2 fruit fly cellular contexts compared by ENCODE assay signal in the genomic region with DNA sequence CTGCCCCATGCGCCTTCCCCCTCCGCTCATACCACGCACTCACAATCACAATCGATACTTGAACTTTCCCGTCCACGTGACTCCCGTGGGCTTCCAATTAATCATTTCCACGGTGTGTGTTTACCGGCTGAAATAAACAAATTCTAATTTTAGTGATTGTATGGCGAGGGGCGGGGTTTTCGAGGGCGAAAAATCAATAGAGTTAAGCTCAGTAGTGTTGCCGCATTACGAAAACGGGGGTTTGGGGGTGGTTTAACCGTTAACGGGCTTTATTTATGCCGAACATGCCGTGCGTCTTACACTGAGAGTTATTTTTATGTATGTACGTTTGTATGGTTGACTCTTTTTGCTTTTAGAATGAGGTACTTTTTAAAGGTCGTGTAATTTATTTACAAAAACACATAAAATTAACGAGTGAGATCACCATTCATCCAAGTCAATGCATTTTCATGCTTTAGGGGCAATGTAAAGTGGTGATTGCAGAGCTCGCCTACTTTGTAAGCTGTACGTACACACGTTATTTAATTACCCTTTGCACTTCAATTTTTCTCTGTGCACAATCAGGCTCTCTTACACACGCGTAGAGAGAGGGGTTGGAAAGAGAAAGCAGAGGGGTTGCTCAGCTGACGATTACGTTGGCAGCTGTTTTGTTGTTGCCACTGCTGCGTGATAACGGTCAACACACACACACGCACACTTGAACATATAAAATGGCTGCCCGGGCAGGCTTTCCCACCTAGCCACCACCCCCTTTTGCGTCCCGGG.
TF ChIP-seq lines count a peak whose summit lies in the region.

No protein-coding gene starts in this region.

TF ChIP-seq in whole organism, embryonic, 481 proteins besides CTCF, POLR2A, EP300 and RAD21 (continued from another document and continues in another):
- peak; percentile 70 for TF ChIP-seq CG15514 (GFP tag; optimal IDR thresholded peaks at IDR 0.05; lab: Kevin White, UChicago)
- TF ChIP-seq Trl (optimal IDR thresholded peaks at IDR 0.05; lab: Kevin White, UChicago) = peak in 1 of 2 experiments; percentile 43
- peak; percentile 86 for TF ChIP-seq Trl (GFP tag; optimal IDR thresholded peaks at IDR 0.05; lab: Kevin White, UChicago)
- TF ChIP-seq CG2120 (GFP tag; optimal IDR thresholded peaks at IDR 0.05; lab: Kevin White, UChicago) = peak; percentile 92
- TF ChIP-seq Oaz (GFP tag; IDR thresholded peaks at IDR 0.05; lab: Robert Waterston, UW) = no peak
- TF ChIP-seq Ptx1 (GFP tag; IDR thresholded peaks at IDR 0.05; lab: Robert Waterston, UW) = no peak
- no peak for TF ChIP-seq CG17361 (GFP tag; IDR thresholded peaks at IDR 0.05; lab: Robert Waterston, UW)
- peak; percentile 16 for TF ChIP-seq TFAM (GFP tag; optimal IDR thresholded peaks at IDR 0.05; lab: Kevin White, UChicago)
- peak; percentile 89 for TF ChIP-seq CG13624 (GFP tag; optimal IDR thresholded peaks at IDR 0.05; lab: Kevin White, UChicago)
- peak; percentile 74 for TF ChIP-seq NK7.1 (GFP tag; optimal IDR thresholded peaks at IDR 0.05; lab: Kevin White, UChicago)
- peak; percentile 69 for TF ChIP-seq gro (GFP tag; optimal IDR thresholded peaks at IDR 0.05; lab: Kevin White, UChicago)
- TF ChIP-seq CG30020 (tag; optimal IDR thresholded peaks at IDR 0.05; lab: Kevin White, UChicago) = peak; percentile 62
- TF ChIP-seq CG10979 (tag; optimal IDR thresholded peaks at IDR 0.05; lab: Kevin White, UChicago) = peak; percentile 83
- TF ChIP-seq CG7372 (GFP tag; IDR thresholded peaks at IDR 0.05; lab: Robert Waterston, UW) = no peak
- no peak for TF ChIP-seq jing (GFP tag; optimal IDR thresholded peaks at IDR 0.05; lab: Kevin White, UChicago)
- peak; percentile 84 for TF ChIP-seq CG16815 (GFP tag; optimal IDR thresholded peaks at IDR 0.05; lab: Kevin White, UChicago)
- TF ChIP-seq pum (GFP tag; optimal IDR thresholded peaks at IDR 0.05; lab: Kevin White, UChicago) = peak; percentile 83
- peak; percentile 87 for TF ChIP-seq fu2 (GFP tag; optimal IDR thresholded peaks at IDR 0.05; lab: Kevin White, UChicago)
- peak; percentile 75 for TF ChIP-seq CG14710 (tag; optimal IDR thresholded peaks at IDR 0.05; lab: Kevin White, UChicago)
- TF ChIP-seq CG7839 (tag; optimal IDR thresholded peaks at IDR 0.05; lab: Kevin White, UChicago) = peak; percentile 92
- peak; percentile 37 for TF ChIP-seq p53 (GFP tag; optimal IDR thresholded peaks at IDR 0.05; lab: Kevin White, UChicago)
- TF ChIP-seq CG31441 (GFP tag; IDR thresholded peaks at IDR 0.05; lab: Robert Waterston, UW) = no peak
- TF ChIP-seq CG14441 (GFP tag; IDR thresholded peaks at IDR 0.05; lab: Robert Waterston, UW) = no peak
- peak; percentile 67 for TF ChIP-seq trem (tag; optimal IDR thresholded peaks at IDR 0.05; lab: Kevin White, UChicago)
- peak; percentile 97 for TF ChIP-seq Med (GFP tag; lab: Kevin White, UChicago)
- TF ChIP-seq Adf1 (GFP tag; IDR thresholded peaks at IDR 0.05; lab: Robert Waterston, UW) = no peak
- no peak for TF ChIP-seq CG16813 (GFP tag; IDR thresholded peaks at IDR 0.05; lab: Robert Waterston, UW; ENCODE audit: partially characterized antibody)
- TF ChIP-seq caup (GFP tag; optimal IDR thresholded peaks at IDR 0.05; lab: Kevin White, UChicago; ENCODE audit: severe bottlenecking) = peak; percentile 89
- peak; percentile 76 for TF ChIP-seq CG18476 (GFP tag; optimal IDR thresholded peaks at IDR 0.05; lab: Kevin White, UChicago)
- peak; percentile 52 for TF ChIP-seq kni (GFP tag; optimal IDR thresholded peaks at IDR 0.05; lab: Kevin White, UChicago)
- no peak for TF ChIP-seq Xrp1 (GFP tag; IDR thresholded peaks at IDR 0.05; lab: Robert Waterston, UW)
- peak; percentile 88 for TF ChIP-seq CG11504 (tag; optimal IDR thresholded peaks at IDR 0.05; lab: Kevin White, UChicago)
- no peak for TF ChIP-seq ken (GFP tag; IDR thresholded peaks at IDR 0.05; lab: Robert Waterston, UW)
- TF ChIP-seq CG11560 (tag; IDR thresholded peaks at IDR 0.05; lab: Robert Waterston, UW) = no peak
- no peak for TF ChIP-seq ara (GFP tag; IDR thresholded peaks at IDR 0.05; lab: Robert Waterston, UW)
- no peak for TF ChIP-seq pan (optimal IDR thresholded peaks at IDR 0.05; lab: Kevin White, UChicago)
- TF ChIP-seq pan (GFP tag; optimal IDR thresholded peaks at IDR 0.05 in 1 of 2, IDR thresholded peaks at IDR 0.05 in 1 of 2) = no peak
- TF ChIP-seq hth (optimal IDR thresholded peaks at IDR 0.05; lab: Kevin White, UChicago) = no peak
- TF ChIP-seq jumu (GFP tag; optimal IDR thresholded peaks at IDR 0.05; lab: Kevin White, UChicago) = peak; percentile 78
- TF ChIP-seq salm (tag; optimal IDR thresholded peaks at IDR 0.05; lab: Kevin White, UChicago) = peak; percentile 66
- no peak for TF ChIP-seq so (GFP tag; IDR thresholded peaks at IDR 0.05; lab: Robert Waterston, UW)
- TF ChIP-seq Fer3 (tag; optimal IDR thresholded peaks at IDR 0.05; lab: Kevin White, UChicago) = peak; percentile 85
- peak; percentile 74 for TF ChIP-seq Dip3 (GFP tag; optimal IDR thresholded peaks at IDR 0.05; lab: Kevin White, UChicago)
- TF ChIP-seq pnt (GFP tag; optimal IDR thresholded peaks at IDR 0.05; lab: Kevin White, UChicago) = peak; percentile 83
- TF ChIP-seq CG12299 (tag; optimal IDR thresholded peaks at IDR 0.05; lab: Kevin White, UChicago) = peak; percentile 75
- TF ChIP-seq hb (GFP tag; IDR thresholded peaks at IDR 0.05; lab: Robert Waterston, UW; ENCODE audit: partially characterized antibody) = no peak
- TF ChIP-seq pros (GFP tag; optimal IDR thresholded peaks at IDR 0.05; lab: Kevin White, UChicago) = peak; percentile 63
- TF ChIP-seq Lpt (GFP tag; optimal IDR thresholded peaks at IDR 0.05; lab: Kevin White, UChicago) = no peak
- peak; percentile 76 for TF ChIP-seq CHES-1-like (GFP tag; optimal IDR thresholded peaks at IDR 0.05; lab: Kevin White, UChicago)
- peak; percentile 89 for TF ChIP-seq CG7786 (GFP tag; optimal IDR thresholded peaks at IDR 0.05; lab: Kevin White, UChicago)
- peak; percentile 87 for TF ChIP-seq CG8924 (tag; optimal IDR thresholded peaks at IDR 0.05; lab: Kevin White, UChicago)
- no peak for TF ChIP-seq Doc2 (GFP tag; IDR thresholded peaks at IDR 0.05; lab: Robert Waterston, UW)
- no peak for TF ChIP-seq MBD-R2 (GFP tag; IDR thresholded peaks at IDR 0.05; lab: Robert Waterston, UW)
- TF ChIP-seq MTF-1 (GFP tag; optimal IDR thresholded peaks at IDR 0.05; lab: Kevin White, UChicago; ENCODE audit: borderline replicate concordance) = peak; percentile 53
- TF ChIP-seq Poxn (GFP tag; IDR thresholded peaks at IDR 0.05; lab: Robert Waterston, UW) = no peak
- peak; percentile 71 for TF ChIP-seq CG3065 (GFP tag; optimal IDR thresholded peaks at IDR 0.05; lab: Kevin White, UChicago)
- no peak for TF ChIP-seq CG5953 (GFP tag; IDR thresholded peaks at IDR 0.05; lab: Robert Waterston, UW)
- TF ChIP-seq NfI (GFP tag; optimal IDR thresholded peaks at IDR 0.05; lab: Kevin White, UChicago) = peak; percentile 83
- TF ChIP-seq Gug (GFP tag; IDR thresholded peaks at IDR 0.05; lab: Robert Waterston, UW) = peak; percentile 58; the same call in 3 of the 4 replicates
- peak; percentile 48 for TF ChIP-seq sd (tag; optimal IDR thresholded peaks at IDR 0.05; lab: Kevin White, UChicago)
- peak; percentile 95 for TF ChIP-seq CG18599 (GFP tag; optimal IDR thresholded peaks at IDR 0.05; lab: Kevin White, UChicago)
- no peak for TF ChIP-seq Nf-YA (GFP tag; IDR thresholded peaks at IDR 0.05; lab: Robert Waterston, UW)

TF ChIP-seq in whole organism, prepupa, 60 proteins besides CTCF, POLR2A, EP300 and RAD21 (continued from another document):
- peak; percentile 75 for TF ChIP-seq CG6792 (GFP tag; optimal IDR thresholded peaks at IDR 0.05; lab: Kevin White, UChicago)
- TF ChIP-seq Sox14 (GFP tag; optimal IDR thresholded peaks at IDR 0.05; lab: Kevin White, UChicago) = peak; percentile 72
- no peak for TF ChIP-seq fd85E (GFP tag; optimal IDR thresholded peaks at IDR 0.05; lab: Kevin White, UChicago)
- TF ChIP-seq acj6 (GFP tag; optimal IDR thresholded peaks at IDR 0.05; lab: Kevin White, UChicago) = peak; percentile 66
- TF ChIP-seq Sox102F (GFP tag; optimal IDR thresholded peaks at IDR 0.05; lab: Kevin White, UChicago) = peak; percentile 71
- no peak for TF ChIP-seq CG6163 (GFP tag; IDR thresholded peaks at IDR 0.05; lab: Robert Waterston, UW)
- TF ChIP-seq Hr38 (GFP tag; optimal IDR thresholded peaks at IDR 0.05; lab: Kevin White, UChicago) = no peak
- peak; percentile 72 for TF ChIP-seq Smox (GFP tag; optimal IDR thresholded peaks at IDR 0.05; lab: Kevin White, UChicago)
- no peak for TF ChIP-seq Gug (GFP tag; IDR thresholded peaks at IDR 0.05; lab: Robert Waterston, UW)
- TF ChIP-seq CG11902 (GFP tag; optimal IDR thresholded peaks at IDR 0.05; lab: Kevin White, UChicago) = peak; percentile 34
- no peak for TF ChIP-seq CG15336 (GFP tag; IDR thresholded peaks at IDR 0.05; lab: Robert Waterston, UW)
- TF ChIP-seq CG8319 (GFP tag; optimal IDR thresholded peaks at IDR 0.05; lab: Kevin White, UChicago) = peak; percentile 42
- TF ChIP-seq Met (GFP tag; optimal IDR thresholded peaks at IDR 0.05; lab: Kevin White, UChicago) = peak; percentile 74
- no peak for TF ChIP-seq CG9139 (GFP tag; optimal IDR thresholded peaks at IDR 0.05; lab: Kevin White, UChicago)
- peak; percentile 31 to 59 for TF ChIP-seq ss (GFP tag; optimal IDR thresholded peaks at IDR 0.05; lab: Kevin White, UChicago)
- TF ChIP-seq CG4318 (GFP tag; optimal IDR thresholded peaks at IDR 0.05; lab: Kevin White, UChicago) = no peak
- TF ChIP-seq svp (GFP tag; lab: Kevin White, UChicago) = peak; percentile 81
- TF ChIP-seq Eip93F (GFP tag; optimal IDR thresholded peaks at IDR 0.05; lab: Kevin White, UChicago) = no peak
- TF ChIP-seq CG6808 (GFP tag; optimal IDR thresholded peaks at IDR 0.05; lab: Kevin White, UChicago) = peak; percentile 61
- peak; percentile 64 for TF ChIP-seq fd59A (GFP tag; optimal IDR thresholded peaks at IDR 0.05; lab: Kevin White, UChicago)
- peak; percentile 61 for TF ChIP-seq cyc (GFP tag; optimal IDR thresholded peaks at IDR 0.05; lab: Kevin White, UChicago)
- TF ChIP-seq CG1621 (tag; optimal IDR thresholded peaks at IDR 0.05; lab: Kevin White, UChicago) = peak; percentile 40
- peak; percentile 91 for TF ChIP-seq Eip78C (GFP tag; lab: Kevin White, UChicago)
- TF ChIP-seq lz (GFP tag; optimal IDR thresholded peaks at IDR 0.05; lab: Kevin White, UChicago) = peak; percentile 79
- TF ChIP-seq esn (GFP tag; optimal IDR thresholded peaks at IDR 0.05; lab: Kevin White, UChicago) = peak; percentile 79
- peak; percentile 57 for TF ChIP-seq CG8632 (GFP tag; optimal IDR thresholded peaks at IDR 0.05; lab: Kevin White, UChicago)
- peak; percentile 41 for TF ChIP-seq spab (GFP tag; optimal IDR thresholded peaks at IDR 0.05; lab: Kevin White, UChicago)
- peak; percentile 71 for TF ChIP-seq OdsH (GFP tag; optimal IDR thresholded peaks at IDR 0.05; lab: Kevin White, UChicago)
- peak; percentile 69 for TF ChIP-seq net (GFP tag; optimal IDR thresholded peaks at IDR 0.05; lab: Kevin White, UChicago)
- TF ChIP-seq fkh (GFP tag; optimal IDR thresholded peaks at IDR 0.05; lab: Kevin White, UChicago) = peak; percentile 10
- no peak for TF ChIP-seq CG11762 (GFP tag; optimal IDR thresholded peaks at IDR 0.05; lab: Kevin White, UChicago; ENCODE audit: insufficient read depth)
- peak; percentile 74 for TF ChIP-seq Hr4 (GFP tag; optimal IDR thresholded peaks at IDR 0.05; lab: Kevin White, UChicago)
- peak; percentile 28 to 40 for TF ChIP-seq salr (GFP tag; optimal IDR thresholded peaks at IDR 0.05; lab: Kevin White, UChicago)
- peak; percentile 71 for TF ChIP-seq Ets21C (GFP tag; optimal IDR thresholded peaks at IDR 0.05; lab: Kevin White, UChicago)
- TF ChIP-seq Blimp-1 (GFP tag; optimal IDR thresholded peaks at IDR 0.05; lab: Kevin White, UChicago) = peak; percentile 6
- peak; percentile 79 for TF ChIP-seq vri (GFP tag; optimal IDR thresholded peaks at IDR 0.05; lab: Kevin White, UChicago)
- no peak for TF ChIP-seq CG16779 (tag; optimal IDR thresholded peaks at IDR 0.05; lab: Kevin White, UChicago)
- TF ChIP-seq CG6854 (GFP tag; optimal IDR thresholded peaks at IDR 0.05; lab: Kevin White, UChicago) = no peak
- peak; percentile 47 for TF ChIP-seq CG34406 (GFP tag; optimal IDR thresholded peaks at IDR 0.05; lab: Kevin White, UChicago)
- no peak for TF ChIP-seq Lpt (GFP tag; optimal IDR thresholded peaks at IDR 0.05; lab: Kevin White, UChicago)
- peak; percentile 75 for TF ChIP-seq Eip75B (GFP tag; optimal IDR thresholded peaks at IDR 0.05; lab: Kevin White, UChicago)
- TF ChIP-seq dac (GFP tag; optimal IDR thresholded peaks at IDR 0.05; lab: Kevin White, UChicago) = peak; percentile 44
TF ChIP-seq in whole organism, prepupa: peak in this region for 45.
